ENCODE assay signal across 4 fruit fly cellular contexts in the genomic region with DNA sequence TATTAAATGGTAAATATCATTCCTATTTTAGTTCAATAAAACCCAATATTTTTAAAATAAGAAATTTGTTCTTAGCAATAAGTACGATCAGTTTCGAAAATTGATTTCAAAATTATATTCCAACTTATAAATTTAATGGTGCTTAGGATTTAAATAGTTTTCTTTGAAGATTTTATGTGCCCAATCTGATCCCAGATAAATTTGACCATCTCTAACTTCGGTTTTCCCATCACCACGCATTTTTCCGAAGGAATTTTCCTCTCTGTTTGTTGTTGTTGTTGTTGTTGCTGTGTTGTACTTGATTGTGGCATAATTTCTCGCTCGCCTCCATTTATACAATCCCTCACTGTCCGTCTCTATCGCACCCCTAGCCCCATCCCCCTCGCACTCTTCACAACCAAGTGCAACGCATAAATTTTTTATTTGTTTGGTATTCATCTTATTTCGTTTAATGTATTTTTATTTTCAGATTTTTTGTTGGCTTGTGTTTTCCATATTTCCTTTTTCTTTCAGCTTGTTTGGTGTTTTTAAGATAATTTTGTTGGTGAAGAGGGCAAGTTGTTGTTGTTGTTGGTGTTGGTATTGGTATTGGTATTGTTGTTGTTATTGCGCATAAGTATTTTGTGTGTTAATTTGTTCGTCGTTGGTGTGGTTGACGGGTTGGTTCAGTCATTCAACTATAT.
TF ChIP-seq lines count a peak whose summit lies in the region.

No protein-coding gene starts in this region.

- TF ChIP-seq CTCF in whole organism, embryonic (GFP tag; optimal IDR thresholded peaks at IDR 0.05; lab: Kevin White, UChicago): no peak

TF ChIP-seq in whole organism, embryonic, 481 proteins besides CTCF, POLR2A, EP300 and RAD21 (continues in another document):
- TF ChIP-seq CG34224 (GFP tag; IDR thresholded peaks at IDR 0.05; lab: Robert Waterston, UW; ENCODE audit: partially characterized antibody): no peak
- peak; percentile 27 for TF ChIP-seq pros (GFP tag; optimal IDR thresholded peaks at IDR 0.05; lab: Kevin White, UChicago)
- TF ChIP-seq gem (tag; optimal IDR thresholded peaks at IDR 0.05; lab: Kevin White, UChicago): peak; percentile 50
- TF ChIP-seq CG17359 (tag; optimal IDR thresholded peaks at IDR 0.05; lab: Kevin White, UChicago): peak; percentile 35
- peak; percentile 17 for TF ChIP-seq nmo (GFP tag; optimal IDR thresholded peaks at IDR 0.05; lab: Kevin White, UChicago)
- TF ChIP-seq CG4328 (GFP tag; optimal IDR thresholded peaks at IDR 0.05; lab: Kevin White, UChicago): peak; percentile 11
- TF ChIP-seq sd (tag; optimal IDR thresholded peaks at IDR 0.05; lab: Kevin White, UChicago): peak; percentile 83
- TF ChIP-seq Sox100B (GFP tag; optimal IDR thresholded peaks at IDR 0.05; lab: Kevin White, UChicago): peak; percentile 63
- peak; percentile 32; the same call in 1 of the 2 replicates for TF ChIP-seq onecut (GFP tag; IDR thresholded peaks at IDR 0.05; lab: Robert Waterston, UW)
- TF ChIP-seq Pdp1 (GFP tag; optimal IDR thresholded peaks at IDR 0.05; lab: Kevin White, UChicago): peak in 1 of 2 experiments; percentile 94
- peak; percentile 42 for TF ChIP-seq CG12391 (tag; optimal IDR thresholded peaks at IDR 0.05; lab: Kevin White, UChicago)
- TF ChIP-seq CG4424 (GFP tag; optimal IDR thresholded peaks at IDR 0.05; lab: Kevin White, UChicago): peak; percentile 30
- TF ChIP-seq CG2712 (tag; optimal IDR thresholded peaks at IDR 0.05; lab: Kevin White, UChicago): peak; percentile 63
- peak; percentile 15 for TF ChIP-seq unpg (GFP tag; optimal IDR thresholded peaks at IDR 0.05; lab: Kevin White, UChicago)
- peak; percentile 15; the same call in 1 of the 2 replicates for TF ChIP-seq CG10366 (GFP tag; IDR thresholded peaks at IDR 0.05; lab: Robert Waterston, UW)
- no peak for TF ChIP-seq lov (optimal IDR thresholded peaks at IDR 0.05; lab: Kevin White, UChicago)
- peak; percentile 44; the same call in 2 of the 3 replicates for TF ChIP-seq lov (GFP tag; IDR thresholded peaks at IDR 0.05; lab: Robert Waterston, UW)
- peak; percentile 80 for TF ChIP-seq CG8924 (tag; optimal IDR thresholded peaks at IDR 0.05; lab: Kevin White, UChicago)
- TF ChIP-seq tin (GFP tag; optimal IDR thresholded peaks at IDR 0.05; lab: Kevin White, UChicago): peak; percentile 2

TF ChIP-seq in whole organism, prepupa, 60 proteins besides CTCF, POLR2A, EP300 and RAD21:
- TF ChIP-seq acj6 (GFP tag; optimal IDR thresholded peaks at IDR 0.05; lab: Kevin White, UChicago): no peak
- TF ChIP-seq Hr38 (GFP tag; optimal IDR thresholded peaks at IDR 0.05; lab: Kevin White, UChicago): no peak
- TF ChIP-seq Hr4 (GFP tag; optimal IDR thresholded peaks at IDR 0.05; lab: Kevin White, UChicago): peak; percentile 7
- no peak for TF ChIP-seq CG11902 (GFP tag; optimal IDR thresholded peaks at IDR 0.05; lab: Kevin White, UChicago)
- TF ChIP-seq fkh (GFP tag; optimal IDR thresholded peaks at IDR 0.05; lab: Kevin White, UChicago): peak; percentile 56
- TF ChIP-seq salr (GFP tag; optimal IDR thresholded peaks at IDR 0.05; lab: Kevin White, UChicago): peak in 1 of 2 experiments; percentile 4
- TF ChIP-seq Sox14 (GFP tag; optimal IDR thresholded peaks at IDR 0.05; lab: Kevin White, UChicago): no peak
- 0 out of 3 replicates have a peak, but pooled peaks have one; percentile 24 for TF ChIP-seq CG6163 (GFP tag; IDR thresholded peaks at IDR 0.05; lab: Robert Waterston, UW)
- TF ChIP-seq CG9139 (GFP tag; optimal IDR thresholded peaks at IDR 0.05; lab: Kevin White, UChicago): no peak
- TF ChIP-seq pdm3 (GFP tag; optimal IDR thresholded peaks at IDR 0.05; lab: Kevin White, UChicago): peak; percentile 14
- TF ChIP-seq CG4318 (GFP tag; optimal IDR thresholded peaks at IDR 0.05; lab: Kevin White, UChicago): no peak
- peak; percentile 6 for TF ChIP-seq CG32006 (GFP tag; optimal IDR thresholded peaks at IDR 0.05; lab: Kevin White, UChicago)
- TF ChIP-seq Blimp-1 (GFP tag; optimal IDR thresholded peaks at IDR 0.05; lab: Kevin White, UChicago): peak; percentile 9
- peak; percentile 42 for TF ChIP-seq svp (GFP tag; lab: Kevin White, UChicago)
- TF ChIP-seq eg (GFP tag; IDR thresholded peaks at IDR 0.05; lab: Robert Waterston, UW): 0 out of 3 replicates have a peak, but pooled peaks have one; percentile 36
- TF ChIP-seq dsx (GFP tag; optimal IDR thresholded peaks at IDR 0.05; lab: Kevin White, UChicago; ENCODE audit: poor library complexity, severe bottlenecking): peak; percentile 0
- peak; percentile 58 for TF ChIP-seq Eip78C (GFP tag; lab: Kevin White, UChicago)
- no peak for TF ChIP-seq CG31627 (GFP tag; optimal IDR thresholded peaks at IDR 0.05; lab: Kevin White, UChicago)

TF ChIP-seq in whole organism, pupa, 21 proteins besides CTCF, POLR2A, EP300 and RAD21:
- TF ChIP-seq CG17806 (tag; optimal IDR thresholded peaks at IDR 0.05; lab: Kevin White, UChicago): peak; percentile 32
- TF ChIP-seq Snoo (tag; optimal IDR thresholded peaks at IDR 0.05; lab: Kevin White, UChicago): no peak
- TF ChIP-seq rn (GFP tag; IDR thresholded peaks at IDR 0.05; lab: Robert Waterston, UW): no peak
- TF ChIP-seq CG32121 (GFP tag; IDR thresholded peaks at IDR 0.05; lab: Robert Waterston, UW): peak; percentile 48; the same call in 1 of the 2 replicates
- peak; percentile 40 for TF ChIP-seq EcR (GFP tag; optimal IDR thresholded peaks at IDR 0.05; lab: Kevin White, UChicago)
- TF ChIP-seq fd96Ca (GFP tag; IDR thresholded peaks at IDR 0.05; lab: Robert Waterston, UW): peak; percentile 19; the same call in 1 of the 3 replicates
- TF ChIP-seq CG4496 (GFP tag; IDR thresholded peaks at IDR 0.05; lab: Robert Waterston, UW): 0 out of 3 replicates have a peak, but pooled peaks have one; percentile 7

TF ChIP-seq in whole organism, wandering third instar larva, 38 proteins besides CTCF, POLR2A, EP300 and RAD21:
- TF ChIP-seq psq (GFP tag; optimal IDR thresholded peaks at IDR 0.05; lab: Kevin White, UChicago) (peak; percentile 60), sv (GFP tag; optimal IDR thresholded peaks at IDR 0.05; lab: Kevin White, UChicago) (no peak), Dif (GFP tag; optimal IDR thresholded peaks at IDR 0.05; lab: Kevin White, UChicago; ENCODE audit: partially characterized antibody) (no peak)
